Worm (Caenorhabditis elegans): Measurements from ENCODE around the gene cwp-5.

ce11 chrX:13237102-13237501 is 47.3 kb upstream of the cwp-5 start, which contains the start of gene K08H2.3:
- TF ChIP-seq ama-1 (optimal IDR thresholded peaks at IDR 0.05), result no peak
- no peak for TF ChIP-seq lin-13 (GFP tag; optimal IDR thresholded peaks at IDR 0.05)
